Worm (Caenorhabditis elegans): ENCODE data around the gene Y55B1BR.6.
"Not testable (repeated sequence)": the region's sequence is repeated elsewhere in the genome, so short reads cannot be mapped to it uniquely, and the experiment has no call there.

Gene Y55B1BR.6

ce11 chrIII:432988-433387 lies 30.6 kb downstream of the Y55B1BR.6 start (continued):
- TF ChIP-seq snpc-3.4 (tag; optimal IDR thresholded peaks at IDR 0.05): no peak
- TF ChIP-seq B0336.3 (GFP tag; IDR thresholded peaks at IDR 0.05): peak; percentile 69
- 0 out of 2 replicates have a peak, but pooled peaks have one; percentile 41 for TF ChIP-seq hmg-20 (GFP tag; IDR thresholded peaks at IDR 0.05)
- no peak for TF ChIP-seq egl-18 (GFP tag; IDR thresholded peaks at IDR 0.05)

- no peak for TF ChIP-seq hlh-12 (tag; optimal IDR thresholded peaks at IDR 0.05)
- TF ChIP-seq madf-10 (tag; optimal IDR thresholded peaks at IDR 0.05): no peak
- no peak for TF ChIP-seq sdz-38 (tag; optimal IDR thresholded peaks at IDR 0.05)
- no peak for TF ChIP-seq Y95B8A.8 (GFP tag; IDR thresholded peaks at IDR 0.05)
- TF ChIP-seq tbx-9 (tag; optimal IDR thresholded peaks at IDR 0.05; ENCODE audit: borderline replicate concordance): no peak
- no peak for TF ChIP-seq Y53F4B.3 (GFP tag; IDR thresholded peaks at IDR 0.05)
- no peak for TF ChIP-seq K12H6.12 (tag; optimal IDR thresholded peaks at IDR 0.05)
- TF ChIP-seq F39B2.1 (GFP tag; IDR thresholded peaks at IDR 0.05): no peak
- no peak for TF ChIP-seq lin-54 (GFP tag; optimal IDR thresholded peaks at IDR 0.05)
- TF ChIP-seq F57A8.1 (GFP tag; optimal IDR thresholded peaks at IDR 0.05): no peak
- no peak for TF ChIP-seq egl-44 (GFP tag; IDR thresholded peaks at IDR 0.05)
These were observed 34.6 kb downstream of the Y55B1BR.6 start, which contains the start of gene cec-8 for ce11 chrIII:429038-429437. TSS of gene cec-8 (plus strand) at chrIII:429338.

ce11 chrIII:425421-426320 lies 37.9 kb downstream of the Y55B1BR.6 start:
- TF ChIP-seq egl-44 (GFP tag; IDR thresholded peaks at IDR 0.05): 0 out of 2 replicates have a peak, but pooled peaks have one; percentile 20
- TF ChIP-seq ceh-100 (GFP tag; IDR thresholded peaks at IDR 0.05): 0 out of 2 replicates have a peak, but pooled peaks have one; percentile 14
- peak; percentile 58 for TF ChIP-seq dox-1 (GFP tag; IDR thresholded peaks at IDR 0.05)
- peak; percentile 94 for TF ChIP-seq hsf-1 (GFP tag; IDR thresholded peaks at IDR 0.05)
- TF ChIP-seq madf-6 (GFP tag; IDR thresholded peaks at IDR 0.05): peak; percentile 33
- TF ChIP-seq D2030.7 (GFP tag; IDR thresholded peaks at IDR 0.05): 0 out of 2 replicates have a peak, but pooled peaks have one; percentile 10
- TF ChIP-seq ceh-40 (GFP tag; IDR thresholded peaks at IDR 0.05): 0 out of 2 replicates have a peak, but pooled peaks have one; percentile 15
- TF ChIP-seq ceh-58 (GFP tag; IDR thresholded peaks at IDR 0.05): 0 out of 2 replicates have a peak, but pooled peaks have one; percentile 59
- TF ChIP-seq ekl-4 (GFP tag; IDR thresholded peaks at IDR 0.05): peak; percentile 39; the same call in 1 of the 2 replicates

- peak; percentile 68 for TF ChIP-seq dox-1 (GFP tag; IDR thresholded peaks at IDR 0.05)
- peak; percentile 34; the same call in 1 of the 2 replicates for TF ChIP-seq egrh-3 (GFP tag; IDR thresholded peaks at IDR 0.05)
- TF ChIP-seq hsf-1 (GFP tag; IDR thresholded peaks at IDR 0.05): peak; percentile 96
- TF ChIP-seq egl-18 (GFP tag; IDR thresholded peaks at IDR 0.05): 0 out of 2 replicates have a peak, but pooled peaks have one; percentile 12
- TF ChIP-seq cebp-1 (GFP tag; IDR thresholded peaks at IDR 0.05): peak; percentile 44; the same call in 1 of the 2 replicates
- TF ChIP-seq cebp-1 (tag; optimal IDR thresholded peaks at IDR 0.05): not testable (repeated sequence)
These were observed 38.8 kb downstream of the Y55B1BR.6 start for ce11 chrIII:424814-425213.

ce11 chrIII:423875-424274 lies 39.7 kb downstream of the Y55B1BR.6 start:
- peak; percentile 7 for TF ChIP-seq dpl-1 (GFP tag; optimal IDR thresholded peaks at IDR 0.05)
- TF ChIP-seq efl-1 (GFP tag; optimal IDR thresholded peaks at IDR 0.05): peak; percentile 44
- peak; percentile 45; the same call in 1 of the 2 replicates for TF ChIP-seq mcd-1 (GFP tag; IDR thresholded peaks at IDR 0.05)
- TF ChIP-seq hsf-1 (GFP tag; IDR thresholded peaks at IDR 0.05): no peak

All from whole organism, young adult.